Worm (Caenorhabditis elegans) whole organism, early embryonic: ENCODE measurements around the gene F28C1.3.

Source experiments
- B0310.2 ChIP-seq: sonication (generic microtip); optimal IDR thresholded peaks from 2 replicates; lab custom pipeline; 2016; ENCODE audit warnings: mild to moderate bottlenecking, missing genetic modification characterization, missing compliant biosample characterization
- F13C5.2 ChIP-seq: sonication (generic microtip); optimal IDR thresholded peaks from 2 replicates; lab custom pipeline; 2017; ENCODE audit warnings: mild to moderate bottlenecking, missing genetic modification characterization, inconsistent platforms, missing compliant biosample characterization
- ama-1 ChIP-seq: fragments of 150-350 bp; optimal IDR thresholded peaks from 2 replicates; lab custom pipeline; 2014
- ceh-36 ChIP-seq: sonication (generic microtip); optimal IDR thresholded peaks from 2 replicates; lab custom pipeline; 2016; ENCODE audit warnings: missing genetic modification characterization, inconsistent platforms, missing compliant biosample characterization
- tbx-11 ChIP-seq: fragments of 200-800 bp; sonication (Bioruptor generic); IDR thresholded peaks from 2 replicates; pipeline ENCODE4 v1.3.6; 2022; ENCODE audit warnings: missing genetic modification characterization, missing compliant biosample characterization
- tra-4 ChIP-seq: sonication (generic microtip); optimal IDR thresholded peaks from 2 replicates; lab custom pipeline; 2017; ENCODE audit warnings: missing genetic modification characterization, missing compliant biosample characterization

ce11 chrV:12468363-12468762 lies at the start of gene F28C1.3:
- TF ChIP-seq tbx-11 (GFP tag; lab: Robert Waterston, UW): no peak
- TF ChIP-seq ama-1 (lab: Kevin White, UChicago): no peak
- TF ChIP-seq ceh-36: no peak
- TF ChIP-seq F13C5.2 (tag; lab: Kevin White, UChicago): no peak
- TF ChIP-seq B0310.2 (tag; lab: Kevin White, UChicago): no peak
- no peak for TF ChIP-seq tra-4 (tag; lab: Kevin White, UChicago)
